Worm (Caenorhabditis elegans): Measurements from ENCODE around the gene plp-1.

plp-1 gene

DNA sequence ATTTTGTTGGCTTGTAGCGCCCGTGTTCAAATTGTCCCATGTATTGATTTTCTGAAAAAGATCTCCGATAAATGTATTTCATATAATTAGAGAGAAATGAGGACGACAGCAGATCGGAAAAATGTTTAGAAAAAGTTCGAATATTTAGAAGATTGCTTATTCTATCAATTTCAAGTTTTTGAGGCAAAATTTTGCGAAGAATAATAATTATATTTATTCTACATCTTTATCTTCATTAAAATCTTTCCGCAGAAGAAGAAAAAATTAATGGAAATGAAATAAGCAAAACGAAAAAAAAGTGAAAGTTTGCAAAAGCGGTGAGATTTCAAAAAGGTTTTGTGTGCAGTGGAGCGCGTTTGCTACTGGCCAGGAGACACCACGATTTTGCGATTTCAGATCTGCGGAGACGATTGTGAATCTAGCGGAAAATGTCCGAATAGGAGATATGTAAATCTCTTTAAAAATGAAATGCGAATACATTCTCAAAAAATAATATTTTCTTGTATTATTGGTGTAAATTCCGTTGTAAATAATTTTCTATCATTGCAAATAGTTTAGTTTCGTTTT is 21.1 kb downstream of the plp-1 start, which contains the start of gene nrde-4 (continued):
- TF ChIP-seq athp-1 (tag; optimal IDR thresholded peaks at IDR 0.05) (no peak), ztf-3 (GFP tag; optimal IDR thresholded peaks at IDR 0.05) (no peak), attf-5 (GFP tag; optimal IDR thresholded peaks at IDR 0.05) (peak; percentile 77), F39B2.1 (GFP tag; IDR thresholded peaks at IDR 0.05) (no peak), F23B12.7 (tag; optimal IDR thresholded peaks at IDR 0.05; ENCODE audit: insufficient read depth) (peak; percentile 83), B0261.1 (tag; optimal IDR thresholded peaks at IDR 0.05) (no peak), F49E8.2 (tag; optimal IDR thresholded peaks at IDR 0.05; ENCODE audit: insufficient read depth) (no peak), hmg-1.2 (GFP tag; IDR thresholded peaks at IDR 0.05) (peak; percentile 31; the same call in 1 of the 2 replicates), F57C9.4 (tag; optimal IDR thresholded peaks at IDR 0.05) (no peak), snpc-4 (GFP tag; optimal IDR thresholded peaks at IDR 0.05) (no peak), snpc-4 (tag; optimal IDR thresholded peaks at IDR 0.05) (peak in 3 of 4 experiments; percentile 15 to 56 (median 52)), ceh-27 (GFP tag; optimal IDR thresholded peaks at IDR 0.05) (peak; percentile 19), ztf-26 (tag; optimal IDR thresholded peaks at IDR 0.05) (no peak), unc-130 (GFP tag; optimal IDR thresholded peaks at IDR 0.05) (no peak), ZK185.1 (tag; optimal IDR thresholded peaks at IDR 0.05; ENCODE audit: poor library complexity, severe bottlenecking) (peak; percentile 34), nhr-90 (tag; optimal IDR thresholded peaks at IDR 0.05) (no peak), lin-40 (tag; optimal IDR thresholded peaks at IDR 0.05) (peak; percentile 8), chd-7 (tag; optimal IDR thresholded peaks at IDR 0.05) (no peak), F37B4.10 (GFP tag; IDR thresholded peaks at IDR 0.05) (no peak), Y53F4B.3 (GFP tag; IDR thresholded peaks at IDR 0.05) (no peak), tbp1 (GFP tag; optimal IDR thresholded peaks at IDR 0.05) (peak; percentile 26), ceh-79 (tag; optimal IDR thresholded peaks at IDR 0.05) (no peak), pbrm-1 (GFP tag; IDR thresholded peaks at IDR 0.05) (no peak), zim-3 (tag; optimal IDR thresholded peaks at IDR 0.05) (no peak), B0336.3 (GFP tag; IDR thresholded peaks at IDR 0.05) (no peak), cebp-2 (GFP tag; IDR thresholded peaks at IDR 0.05) (no peak), let-526 (GFP tag; IDR thresholded peaks at IDR 0.05) (no peak), ceh-40 (GFP tag; IDR thresholded peaks at IDR 0.05) (no peak), hmg-20 (GFP tag; IDR thresholded peaks at IDR 0.05) (no peak), cebp-1 (GFP tag; IDR thresholded peaks at IDR 0.05) (no peak), cebp-1 (tag; optimal IDR thresholded peaks at IDR 0.05) (peak; percentile 54), atf-7 (tag; optimal IDR thresholded peaks at IDR 0.05) (no peak), efl-1 (GFP tag; optimal IDR thresholded peaks at IDR 0.05) (peak; percentile 20), mes-4 (tag; optimal IDR thresholded peaks at IDR 0.05) (no peak), nhr-120 (GFP tag; IDR thresholded peaks at IDR 0.05) (no peak), ztf-18 (tag; optimal IDR thresholded peaks at IDR 0.05) (peak; percentile 12), nhr-80 (tag; optimal IDR thresholded peaks at IDR 0.05) (peak; percentile 51), hlh-26 (GFP tag; conservative IDR thresholded peaks at IDR 0.05) (no peak), lin-54 (GFP tag; optimal IDR thresholded peaks at IDR 0.05) (peak; percentile 56), snpc-1.3 (tag; optimal IDR thresholded peaks at IDR 0.05; ENCODE audit: insufficient read depth) (peak; percentile 3), F33H1.4 (GFP tag; IDR thresholded peaks at IDR 0.05) (no peak), mcd-1 (GFP tag; IDR thresholded peaks at IDR 0.05) (peak; percentile 95), ceh-100 (GFP tag; IDR thresholded peaks at IDR 0.05) (peak; percentile 96), ceh-91 (GFP tag; IDR thresholded peaks at IDR 0.05) (peak; percentile 28; the same call in 1 of the 2 replicates), F52B5.7 (tag; optimal IDR thresholded peaks at IDR 0.05) (no peak), tlf-1 (GFP tag; optimal IDR thresholded peaks at IDR 0.05) (no peak), ztf-22 (GFP tag; optimal IDR thresholded peaks at IDR 0.05) (no peak), die-1 (tag; optimal IDR thresholded peaks at IDR 0.05) (no peak), D2030.7 (GFP tag; IDR thresholded peaks at IDR 0.05) (peak; percentile 40; the same call in 1 of the 2 replicates)

Data from whole organism, young adult.